Fruit fly (Drosophila melanogaster): ENCODE results near the gene LanA.
A peak's percentile ranks its signal among the peaks of the same experiment; 100 is the strongest.

Gene LanA

dm6 chr3L:6218517-6219155, 814 bp upstream of the LanA start (continued):
- TF ChIP-seq CG11723 (GFP tag; optimal IDR thresholded peaks at IDR 0.05) (no peak), B-H1 (GFP tag; IDR thresholded peaks at IDR 0.05) (no peak), CG3163 (GFP tag; optimal IDR thresholded peaks at IDR 0.05) (peak; percentile 62), CG17385 (GFP tag; optimal IDR thresholded peaks at IDR 0.05) (peak; percentile 47), CG7745 (tag; optimal IDR thresholded peaks at IDR 0.05) (peak; percentile 29), Sox100B (GFP tag; optimal IDR thresholded peaks at IDR 0.05) (peak; percentile 13), Drgx (GFP tag; IDR thresholded peaks at IDR 0.05) (peak; percentile 55), CG5180 (GFP tag; optimal IDR thresholded peaks at IDR 0.05) (peak; percentile 3), Fer1 (GFP tag; optimal IDR thresholded peaks at IDR 0.05) (peak; percentile 39), ara (GFP tag; IDR thresholded peaks at IDR 0.05) (no peak), CG12071 (GFP tag; optimal IDR thresholded peaks at IDR 0.05) (peak; percentile 60), zen2 (GFP tag; IDR thresholded peaks at IDR 0.05; ENCODE audit: partially characterized antibody) (peak; percentile 55; the same call in 1 of the 3 replicates), lab (GFP tag; optimal IDR thresholded peaks at IDR 0.05) (peak; percentile 13), HLH4C (GFP tag; IDR thresholded peaks at IDR 0.05; ENCODE audit: partially characterized antibody) (no peak), Opbp (GFP tag; IDR thresholded peaks at IDR 0.05; ENCODE audit: partially characterized antibody) (peak; percentile 47; the same call in 1 of the 3 replicates), gcm (GFP tag; optimal IDR thresholded peaks at IDR 0.05) (peak; percentile 36), sens-2 (GFP tag; IDR thresholded peaks at IDR 0.05) (no peak), CG17568 (GFP tag; optimal IDR thresholded peaks at IDR 0.05) (peak; percentile 58), oc (tag; optimal IDR thresholded peaks at IDR 0.05) (peak; percentile 29), Hmr (GFP tag; optimal IDR thresholded peaks at IDR 0.05) (no peak), CG12219 (GFP tag; optimal IDR thresholded peaks at IDR 0.05) (peak; percentile 30)

dm6 chr3L:6217212-6217611, 610 bp downstream of the LanA start:
- TF ChIP-seq CG5953 (GFP tag; IDR thresholded peaks at IDR 0.05) (peak; percentile 37; the same call in 1 of the 2 replicates), Meics (GFP tag; optimal IDR thresholded peaks at IDR 0.05) (no peak), vvl (GFP tag; IDR thresholded peaks at IDR 0.05) (peak; percentile 93), fd102C (GFP tag; optimal IDR thresholded peaks at IDR 0.05) (no peak), gce (GFP tag; IDR thresholded peaks at IDR 0.05) (0 out of 3 replicates have a peak, but pooled peaks have one; percentile 62), gcm (GFP tag; optimal IDR thresholded peaks at IDR 0.05) (peak; percentile 77), pan (optimal IDR thresholded peaks at IDR 0.05) (no peak), pan (GFP tag; optimal IDR thresholded peaks at IDR 0.05 in 1 of 2, IDR thresholded peaks at IDR 0.05 in 1 of 2) (peak in 1 of 2 experiments; percentile 76), Bteb2 (GFP tag; optimal IDR thresholded peaks at IDR 0.05) (peak; percentile 4), ssp (GFP tag; IDR thresholded peaks at IDR 0.05) (peak; percentile 44; the same call in 1 of the 2 replicates), Ets65A (GFP tag) (peak; percentile 51), gem (tag; optimal IDR thresholded peaks at IDR 0.05) (peak; percentile 90), CG10543 (GFP tag; optimal IDR thresholded peaks at IDR 0.05) (no peak), Mes4 (GFP tag; optimal IDR thresholded peaks at IDR 0.05) (peak; percentile 18), CG8924 (tag; optimal IDR thresholded peaks at IDR 0.05) (peak; percentile 63), CG18619 (GFP tag; optimal IDR thresholded peaks at IDR 0.05) (peak; percentile 27), lilli (GFP tag; optimal IDR thresholded peaks at IDR 0.05) (peak; percentile 24), CG17385 (GFP tag; optimal IDR thresholded peaks at IDR 0.05) (peak; percentile 65), pnt (GFP tag; optimal IDR thresholded peaks at IDR 0.05) (no peak), Awh (GFP tag; IDR thresholded peaks at IDR 0.05) (peak; percentile 78), CG10267 (tag; optimal IDR thresholded peaks at IDR 0.05) (peak; percentile 80), seq (GFP tag; IDR thresholded peaks at IDR 0.05) (peak; percentile 31; the same call in 1 of the 2 replicates), CG4730 (GFP tag; IDR thresholded peaks at IDR 0.05) (peak; percentile 63), pzg (GFP tag; optimal IDR thresholded peaks at IDR 0.05) (no peak), CG10274 (GFP tag; optimal IDR thresholded peaks at IDR 0.05) (no peak), H2.0 (GFP tag; IDR thresholded peaks at IDR 0.05) (peak; percentile 66), CG2129 (GFP tag; IDR thresholded peaks at IDR 0.05; ENCODE audit: partially characterized antibody) (no peak), Six4 (GFP tag; optimal IDR thresholded peaks at IDR 0.05) (peak; percentile 52), CG2875 (GFP tag; optimal IDR thresholded peaks at IDR 0.05) (peak; percentile 50), CG11504 (tag; optimal IDR thresholded peaks at IDR 0.05) (peak; percentile 56)
